Worm (Caenorhabditis elegans) whole organism, young adult: Measurements from ENCODE around the gene mig-14.
A peak's percentile ranks its signal among the peaks of the same experiment; 100 is the strongest.

ENCODE experiments used
- D2030.7 ChIP-seq: fragments of 200-800 bp; sonication (Bioruptor generic); IDR thresholded peaks from 2 replicates; pipeline ENCODE4 v1.3.6; 2022; ENCODE audit warnings: missing genetic modification reagents, missing genetic modification characterization, missing compliant biosample characterization
- F22D6.2 ChIP-seq: sonication (generic microtip); optimal IDR thresholded peaks from 2 replicates; lab custom pipeline; 2016; ENCODE audit warnings: mild to moderate bottlenecking, missing genetic modification characterization, missing compliant biosample characterization
- F33H1.4 ChIP-seq: fragments of 200-800 bp; sonication (Bioruptor generic); IDR thresholded peaks from 2 replicates; pipeline ENCODE4 v1.3.6; 2022; ENCODE audit warnings: missing genetic modification reagents, missing genetic modification characterization, missing compliant biosample characterization
- F39B2.1 ChIP-seq: fragments of 200-800 bp; sonication (Bioruptor generic); IDR thresholded peaks from 2 replicates; pipeline ENCODE4 v1.3.6; 2022; ENCODE audit warnings: missing genetic modification reagents, missing genetic modification characterization, missing compliant biosample characterization
- F49E8.2 ChIP-seq: sonication (generic microtip); optimal IDR thresholded peaks from 3 replicates; lab custom pipeline; 2017; ENCODE audit warnings: missing genetic modification characterization, mild to moderate bottlenecking, missing compliant biosample characterization, antibody characterized with exemption, moderate library complexity; ENCODE audit not compliant: insufficient read depth
- F55B11.4 ChIP-seq: sonication (generic microtip); optimal IDR thresholded peaks from 2 replicates; lab custom pipeline; 2016; ENCODE audit warnings: missing compliant biosample characterization, missing genetic modification characterization, borderline replicate concordance; ENCODE audit not compliant: insufficient read depth
- K11D2.4 ChIP-seq: fragments of 200-800 bp; sonication (Bioruptor generic); IDR thresholded peaks from 2 replicates; pipeline ENCODE4 v1.3.6; 2022; ENCODE audit warnings: missing genetic modification reagents, missing genetic modification characterization, missing compliant biosample characterization
- K12H6.12 ChIP-seq: fragments of 200-800 bp; sonication (Bioruptor generic); optimal IDR thresholded peaks from 2 replicates; lab custom pipeline; 2018; ENCODE audit warnings: mild to moderate bottlenecking, missing genetic modification characterization, missing compliant biosample characterization
- T26A5.8 ChIP-seq: sonication (generic microtip); optimal IDR thresholded peaks from 2 replicates; lab custom pipeline; 2016; ENCODE audit warnings: missing genetic modification characterization, missing compliant biosample characterization
- akir-1 ChIP-seq: fragments of 200-800 bp; sonication (Bioruptor generic); optimal IDR thresholded peaks from 2 replicates; lab custom pipeline; 2018; ENCODE audit warnings: mild to moderate bottlenecking, missing genetic modification characterization, moderate library complexity, missing compliant biosample characterization
- attf-3 ChIP-seq: fragments of 200-800 bp; sonication (Bioruptor generic); conservative IDR thresholded peaks from 2 replicates; pipeline ENCODE4 v1.3.6; 2022; ENCODE audit warnings: missing genetic modification reagents, missing genetic modification characterization, missing compliant biosample characterization
- bed-2 ChIP-seq: fragments of 200-800 bp; sonication (Bioruptor generic); IDR thresholded peaks from 2 replicates; pipeline ENCODE4 v1.3.6; 2022; ENCODE audit warnings: missing genetic modification reagents, missing genetic modification characterization, missing compliant biosample characterization
- cebp-1 ChIP-seq, 2 experiments: fragments of 200-800 bp in 1 of 2; sonication (Bioruptor generic) in 1 of 2; sonication (generic microtip) in 1 of 2; IDR thresholded peaks in 1 of 2; optimal IDR thresholded peaks in 1 of 2; 2 replicates each; pipeline versions ENCODE4 v1.3.6 to Lab custom; 2017 to 2022; ENCODE audit warnings: missing compliant biosample characterization in 2 of 2, missing genetic modification characterization in 2 of 2, mild to moderate bottlenecking in 1 of 2, missing genetic modification reagents in 1 of 2, moderate library complexity in 1 of 2
- ceh-100 ChIP-seq: fragments of 200-800 bp; sonication (Bioruptor generic); IDR thresholded peaks from 2 replicates; pipeline ENCODE4 v1.3.6; 2022; ENCODE audit warnings: missing genetic modification reagents, missing genetic modification characterization, missing compliant biosample characterization
- ceh-40 ChIP-seq: fragments of 200-800 bp; sonication (Bioruptor generic); IDR thresholded peaks from 2 replicates; pipeline ENCODE4 v1.3.6; 2022; ENCODE audit warnings: missing genetic modification characterization, missing compliant biosample characterization
- ceh-58 ChIP-seq: fragments of 200-800 bp; sonication (Bioruptor generic); IDR thresholded peaks from 2 replicates; pipeline ENCODE4 v1.3.6; 2022; ENCODE audit warnings: missing genetic modification characterization, missing compliant biosample characterization
- dpff-1 ChIP-seq: sonication (generic microtip); optimal IDR thresholded peaks from 2 replicates; lab custom pipeline; 2017; ENCODE audit warnings: mild to moderate bottlenecking, missing genetic modification characterization, missing compliant biosample characterization
- dpl-1 ChIP-seq: fragments of 150-350 bp; optimal IDR thresholded peaks from 2 replicates; lab custom pipeline; 2014; ENCODE audit warnings: missing biosample characterization, missing genetic modification reagents, missing genetic modification characterization
- efl-1 ChIP-seq: fragments of 150-350 bp; optimal IDR thresholded peaks from 2 replicates; lab custom pipeline; 2014; ENCODE audit warnings: missing biosample characterization, missing genetic modification reagents, missing genetic modification characterization
- egl-18 ChIP-seq: fragments of 200-800 bp; sonication (Bioruptor generic); IDR thresholded peaks from 2 replicates; pipeline ENCODE4 v1.3.6; 2022; ENCODE audit warnings: missing genetic modification reagents, missing genetic modification characterization, missing compliant biosample characterization
- egl-44 ChIP-seq: fragments of 200-800 bp; sonication (Bioruptor generic); IDR thresholded peaks from 2 replicates; pipeline ENCODE4 v1.3.6; 2022; ENCODE audit warnings: missing genetic modification reagents, missing genetic modification characterization, missing compliant biosample characterization
- egrh-3 ChIP-seq: fragments of 200-800 bp; sonication (Bioruptor generic); IDR thresholded peaks from 2 replicates; pipeline ENCODE4 v1.3.6; 2022; ENCODE audit warnings: missing genetic modification reagents, missing genetic modification characterization, missing compliant biosample characterization
- gei-17 ChIP-seq: fragments of 200-800 bp; sonication (Bioruptor generic); optimal IDR thresholded peaks from 2 replicates; lab custom pipeline; 2018; ENCODE audit warnings: mild to moderate bottlenecking, missing genetic modification characterization, missing compliant biosample characterization
- him-1 ChIP-seq: sonication (generic microtip); optimal IDR thresholded peaks from 2 replicates; lab custom pipeline; 2016; ENCODE audit warnings: missing genotype, missing genetic modification reagents, missing genetic modification characterization, missing compliant biosample characterization
- hmg-1.2 ChIP-seq: fragments of 200-800 bp; sonication (Bioruptor generic); IDR thresholded peaks from 2 replicates; pipeline ENCODE4 v1.3.6; 2022; ENCODE audit warnings: missing genetic modification reagents, missing genetic modification characterization, missing compliant biosample characterization
- hrde-1 ChIP-seq: sonication (generic microtip); optimal IDR thresholded peaks from 2 replicates; lab custom pipeline; 2016; ENCODE audit warnings: missing genetic modification characterization, mild to moderate bottlenecking, missing compliant biosample characterization, moderate library complexity, missing genotype, missing genetic modification reagents, borderline replicate concordance
- hsf-1 ChIP-seq: fragments of 200-800 bp; sonication (Bioruptor generic); IDR thresholded peaks from 2 replicates; pipeline ENCODE4 v1.3.6; 2022; ENCODE audit warnings: missing genetic modification reagents, missing genetic modification characterization, missing compliant biosample characterization
- lag-1 ChIP-seq: fragments of 200-800 bp; sonication (Bioruptor generic); IDR thresholded peaks from 2 replicates; pipeline ENCODE4 v1.3.6; 2022; ENCODE audit warnings: missing genetic modification reagents, missing genetic modification characterization, missing compliant biosample characterization
- let-607 ChIP-seq, 2 experiments: fragments of 200-800 bp in 1 of 2; sonication (Bioruptor generic) in 1 of 2; sonication (generic microtip) in 1 of 2; optimal IDR thresholded peaks; 2 replicates each; lab custom pipeline; 2016 to 2018; ENCODE audit warnings: mild to moderate bottlenecking in 2 of 2, missing compliant biosample characterization in 2 of 2, missing genetic modification characterization in 2 of 2, moderate library complexity in 2 of 2, missing genotype in 1 of 2
- lin-40 ChIP-seq: sonication (generic microtip); optimal IDR thresholded peaks from 2 replicates; lab custom pipeline; 2016; ENCODE audit warnings: missing genetic modification characterization, mild to moderate bottlenecking, missing compliant biosample characterization, missing genotype, missing genetic modification reagents
- lsl-1 ChIP-seq: fragments of 200-800 bp; sonication (Bioruptor generic); optimal IDR thresholded peaks from 2 replicates; lab custom pipeline; 2018; ENCODE audit warnings: mild to moderate bottlenecking, missing genetic modification characterization, moderate library complexity, missing compliant biosample characterization
- lsy-27 ChIP-seq: sonication (generic microtip); optimal IDR thresholded peaks from 2 replicates; lab custom pipeline; 2017; ENCODE audit warnings: missing genetic modification characterization, mild to moderate bottlenecking, missing compliant biosample characterization, antibody characterized with exemption, missing genotype, borderline replicate concordance; ENCODE audit not compliant: insufficient read depth
- mcd-1 ChIP-seq: fragments of 200-800 bp; sonication (Bioruptor generic); IDR thresholded peaks from 2 replicates; pipeline ENCODE4 v1.3.6; 2022; ENCODE audit warnings: missing genetic modification reagents, missing genetic modification characterization, missing compliant biosample characterization
- mes-4 ChIP-seq: sonication (generic microtip); optimal IDR thresholded peaks from 2 replicates; lab custom pipeline; 2016; ENCODE audit warnings: missing genotype, missing genetic modification characterization, missing compliant biosample characterization
- nfya-1 ChIP-seq: sonication (generic microtip); optimal IDR thresholded peaks from 2 replicates; lab custom pipeline; 2017; ENCODE audit warnings: antibody characterized with exemption, missing compliant biosample characterization, missing genetic modification characterization, borderline replicate concordance; ENCODE audit not compliant: insufficient read depth
- nfya-2 ChIP-seq: fragments of 200-800 bp; sonication (Bioruptor generic); IDR thresholded peaks from 2 replicates; pipeline ENCODE4 v1.3.6; 2022; ENCODE audit warnings: missing genetic modification reagents, missing genetic modification characterization, missing compliant biosample characterization
- nhr-80 ChIP-seq: sonication (generic microtip); optimal IDR thresholded peaks from 2 replicates; lab custom pipeline; 2016; ENCODE audit warnings: missing genetic modification characterization, missing compliant biosample characterization
- nhr-90 ChIP-seq: sonication (generic microtip); optimal IDR thresholded peaks from 2 replicates; lab custom pipeline; 2016; ENCODE audit warnings: missing genotype, mild to moderate bottlenecking, missing genetic modification characterization, missing compliant biosample characterization
- pha-4 ChIP-seq: fragments of 150-350 bp; sonication (generic microtip); optimal IDR thresholded peaks from 2 replicates; lab custom pipeline; 2014; ENCODE audit warnings: missing biosample characterization, missing genetic modification reagents, missing genetic modification characterization
- repo-1 ChIP-seq: sonication (generic microtip); optimal IDR thresholded peaks from 2 replicates; lab custom pipeline; 2017; ENCODE audit warnings: mild to moderate bottlenecking, missing genetic modification characterization, missing compliant biosample characterization
- rpc-1 ChIP-seq, 2 experiments: fragments of 150-350 bp in 1 of 2; sonication (generic microtip) in 1 of 2; optimal IDR thresholded peaks; 2 replicates each; lab custom pipeline; 2014 to 2018; ENCODE audit warnings: missing biosample characterization in 1 of 2, missing genetic modification characterization in 1 of 2, missing genetic modification reagents in 1 of 2, missing genotype in 1 of 2
- snpc-1.3 ChIP-seq: sonication (generic microtip); optimal IDR thresholded peaks from 2 replicates; lab custom pipeline; 2017; ENCODE audit warnings: missing genetic modification characterization, mild to moderate bottlenecking, missing compliant biosample characterization, antibody characterized with exemption, moderate library complexity, missing genotype, missing genetic modification reagents; ENCODE audit not compliant: insufficient read depth
- somi-1 ChIP-seq: fragments of 200-800 bp; sonication (Bioruptor generic); optimal IDR thresholded peaks from 2 replicates; lab custom pipeline; 2018; ENCODE audit warnings: mild to moderate bottlenecking, missing genetic modification characterization, missing compliant biosample characterization
- tbx-9 ChIP-seq: sonication (generic microtip); optimal IDR thresholded peaks from 2 replicates; lab custom pipeline; 2016; ENCODE audit warnings: borderline replicate concordance, missing genetic modification characterization, inconsistent platforms, missing compliant biosample characterization
- unc-62 ChIP-seq: fragments of 150-350 bp; optimal IDR thresholded peaks from 2 replicates; lab custom pipeline; 2014; ENCODE audit warnings: missing biosample characterization, missing genetic modification reagents, missing genetic modification characterization
- ztf-18 ChIP-seq: sonication (generic microtip); optimal IDR thresholded peaks from 2 replicates; lab custom pipeline; 2016; ENCODE audit warnings: missing genotype, mild to moderate bottlenecking, missing genetic modification characterization, missing compliant biosample characterization
- ztf-22 ChIP-seq: fragments of 200-800 bp; sonication (Bioruptor generic); optimal IDR thresholded peaks from 2 replicates; lab custom pipeline; 2018; ENCODE audit warnings: mild to moderate bottlenecking, missing genetic modification characterization, moderate library complexity, missing compliant biosample characterization

Gene mig-14

ce11 chrII:13723754-13724153, 17.8 kb upstream of the mig-14 start (continued):
- TF ChIP-seq hmg-1.2 (peak; percentile 14; the same call in 1 of the 2 replicates), K12H6.12 (tag; lab: Kevin White, UChicago) (no peak), F39B2.1 (GFP tag; lab: Robert Waterston, UW) (no peak), snpc-1.3 (no peak), rpc-1 (optimal IDR thresholded peaks at IDR 0.05; lab: Kevin White, UChicago) (no peak), rpc-1 (tag; optimal IDR thresholded peaks at IDR 0.05; lab: Kevin White, UChicago) (no peak), ztf-18 (no peak), cebp-1 (GFP tag; IDR thresholded peaks at IDR 0.05; lab: Robert Waterston, UW) (no peak), cebp-1 (tag; optimal IDR thresholded peaks at IDR 0.05; lab: Kevin White, UChicago) (peak; percentile 24), K11D2.4 (GFP tag; lab: Robert Waterston, UW) (no peak), dpl-1 (GFP tag; lab: Kevin White, UChicago) (no peak), tbx-9 (tag; lab: Kevin White, UChicago) (no peak), pha-4 (tag; lab: Kevin White, UChicago) (no peak), lsl-1 (GFP tag; lab: Kevin White, UChicago) (peak; percentile 42), efl-1 (GFP tag; lab: Kevin White, UChicago) (peak; percentile 4), hrde-1 (no peak), hsf-1 (GFP tag; lab: Robert Waterston, UW) (0 out of 2 replicates have a peak, but pooled peaks have one; percentile 18), egl-18 (no peak), nhr-90 (tag; lab: Kevin White, UChicago) (no peak), nfya-2 (GFP tag; lab: Robert Waterston, UW) (no peak), lin-40 (no peak), ceh-58 (GFP tag; lab: Robert Waterston, UW) (no peak), bed-2 (GFP tag; lab: Robert Waterston, UW) (no peak), mes-4 (tag; lab: Kevin White, UChicago) (no peak), nfya-1 (tag; lab: Kevin White, UChicago) (no peak), lsy-27 (tag; lab: Kevin White, UChicago) (no peak), repo-1 (tag; lab: Kevin White, UChicago) (no peak), F49E8.2 (tag; lab: Kevin White, UChicago) (no peak), ceh-40 (GFP tag; lab: Robert Waterston, UW) (no peak), lag-1 (GFP tag; lab: Robert Waterston, UW) (no peak), F22D6.2 (tag; lab: Kevin White, UChicago) (no peak), unc-62 (GFP tag; lab: Kevin White, UChicago) (no peak), attf-3 (GFP tag; lab: Robert Waterston, UW) (no peak), T26A5.8 (tag; lab: Kevin White, UChicago) (no peak), mcd-1 (GFP tag; lab: Robert Waterston, UW) (0 out of 2 replicates have a peak, but pooled peaks have one; percentile 17), somi-1 (no peak), dpff-1 (tag; lab: Kevin White, UChicago) (no peak), let-607 (tag; optimal IDR thresholded peaks at IDR 0.05; lab: Kevin White, UChicago) (no peak), him-1 (tag; lab: Kevin White, UChicago) (no peak), ceh-100 (GFP tag; lab: Robert Waterston, UW) (peak; percentile 29; the same call in 1 of the 2 replicates), egl-44 (GFP tag; lab: Robert Waterston, UW) (0 out of 2 replicates have a peak, but pooled peaks have one; percentile 54), F55B11.4 (no peak), akir-1 (GFP tag; lab: Kevin White, UChicago) (no peak), D2030.7 (GFP tag; lab: Robert Waterston, UW) (no peak), gei-17 (GFP tag; lab: Kevin White, UChicago) (no peak), F33H1.4 (GFP tag; lab: Robert Waterston, UW) (0 out of 2 replicates have a peak, but pooled peaks have one; percentile 9), egrh-3 (no peak), ztf-22 (GFP tag; lab: Kevin White, UChicago) (no peak), nhr-80 (tag; lab: Kevin White, UChicago) (no peak)
